Worm (Caenorhabditis elegans) whole organism, young adult: ENCODE measurements around the gene zipt-7.1.

Experiments
- B0035.1 ChIP-seq: sonication (generic microtip); optimal IDR thresholded peaks from 2 replicates; lab custom pipeline; 2016; ENCODE audit warnings: missing genetic modification characterization, mild to moderate bottlenecking, missing compliant biosample characterization, missing genotype, missing genetic modification reagents
- D2030.7 ChIP-seq: fragments of 200-800 bp; sonication (Bioruptor generic); IDR thresholded peaks from 2 replicates; pipeline ENCODE4 v1.3.6; 2022; ENCODE audit warnings: missing genetic modification reagents, missing genetic modification characterization, missing compliant biosample characterization
- F23B12.7 ChIP-seq: sonication (generic microtip); optimal IDR thresholded peaks from 2 replicates; lab custom pipeline; 2017; ENCODE audit warnings: missing genetic modification characterization, mild to moderate bottlenecking, missing compliant biosample characterization, antibody characterized with exemption, moderate library complexity; ENCODE audit not compliant: insufficient read depth
- F37B4.10 ChIP-seq: fragments of 200-800 bp; sonication (Bioruptor generic); IDR thresholded peaks from 2 replicates; pipeline ENCODE4 v1.3.6; 2022; ENCODE audit warnings: missing genetic modification characterization, missing compliant biosample characterization
- F49E8.2 ChIP-seq: sonication (generic microtip); optimal IDR thresholded peaks from 3 replicates; lab custom pipeline; 2017; ENCODE audit warnings: missing genetic modification characterization, mild to moderate bottlenecking, missing compliant biosample characterization, antibody characterized with exemption, moderate library complexity; ENCODE audit not compliant: insufficient read depth
- F52B5.7 ChIP-seq: sonication (generic microtip); optimal IDR thresholded peaks from 2 replicates; lab custom pipeline; 2016; ENCODE audit warnings: mild to moderate bottlenecking, missing genetic modification characterization, missing compliant biosample characterization
- K11D2.4 ChIP-seq: fragments of 200-800 bp; sonication (Bioruptor generic); IDR thresholded peaks from 2 replicates; pipeline ENCODE4 v1.3.6; 2022; ENCODE audit warnings: missing genetic modification reagents, missing genetic modification characterization, missing compliant biosample characterization
- K12H6.12 ChIP-seq: fragments of 200-800 bp; sonication (Bioruptor generic); optimal IDR thresholded peaks from 2 replicates; lab custom pipeline; 2018; ENCODE audit warnings: mild to moderate bottlenecking, missing genetic modification characterization, missing compliant biosample characterization
- Y53G8AR.9 ChIP-seq: fragments of 200-800 bp; sonication (Bioruptor generic); conservative IDR thresholded peaks from 2 replicates; pipeline ENCODE4 v1.3.6; 2022; ENCODE audit warnings: missing genetic modification reagents, missing genetic modification characterization, missing compliant biosample characterization
- Y79H2A.3 ChIP-seq: fragments of 200-800 bp; sonication (Bioruptor generic); conservative IDR thresholded peaks from 2 replicates; pipeline ENCODE4 v1.3.6; 2022; ENCODE audit warnings: missing genetic modification reagents, missing genetic modification characterization, missing compliant biosample characterization
- ZK185.1 ChIP-seq: sonication (generic microtip); optimal IDR thresholded peaks from 2 replicates; lab custom pipeline; 2016; ENCODE audit warnings: mild to moderate bottlenecking, missing genetic modification characterization, missing compliant biosample characterization; ENCODE audit not compliant: poor library complexity, severe bottlenecking
- aptf-2 ChIP-seq: fragments of 200-800 bp; sonication (Bioruptor generic); conservative IDR thresholded peaks from 2 replicates; pipeline ENCODE4 v1.3.6; 2022; ENCODE audit warnings: missing genetic modification reagents, missing genetic modification characterization, missing compliant biosample characterization
- aptf-3 ChIP-seq: fragments of 200-800 bp; sonication (Bioruptor generic); IDR thresholded peaks from 2 replicates; pipeline ENCODE4 v1.3.6; 2022; ENCODE audit warnings: missing genetic modification characterization, missing compliant biosample characterization
- attf-5 ChIP-seq: fragments of 200-800 bp; sonication (Bioruptor generic); optimal IDR thresholded peaks from 2 replicates; lab custom pipeline; 2018; ENCODE audit warnings: mild to moderate bottlenecking, missing genetic modification characterization, missing compliant biosample characterization
- bed-2 ChIP-seq: fragments of 200-800 bp; sonication (Bioruptor generic); IDR thresholded peaks from 2 replicates; pipeline ENCODE4 v1.3.6; 2022; ENCODE audit warnings: missing genetic modification reagents, missing genetic modification characterization, missing compliant biosample characterization
- ccch-3 ChIP-seq: fragments of 200-800 bp; sonication (Bioruptor generic); optimal IDR thresholded peaks from 2 replicates; lab custom pipeline; 2018; ENCODE audit warnings: mild to moderate bottlenecking, missing genetic modification characterization, missing compliant biosample characterization
- ceh-100 ChIP-seq: fragments of 200-800 bp; sonication (Bioruptor generic); IDR thresholded peaks from 2 replicates; pipeline ENCODE4 v1.3.6; 2022; ENCODE audit warnings: missing genetic modification reagents, missing genetic modification characterization, missing compliant biosample characterization
- ceh-40 ChIP-seq: fragments of 200-800 bp; sonication (Bioruptor generic); IDR thresholded peaks from 2 replicates; pipeline ENCODE4 v1.3.6; 2022; ENCODE audit warnings: missing genetic modification characterization, missing compliant biosample characterization
- dpl-1 ChIP-seq: fragments of 150-350 bp; optimal IDR thresholded peaks from 2 replicates; lab custom pipeline; 2014; ENCODE audit warnings: missing biosample characterization, missing genetic modification reagents, missing genetic modification characterization
- egrh-3 ChIP-seq: fragments of 200-800 bp; sonication (Bioruptor generic); IDR thresholded peaks from 2 replicates; pipeline ENCODE4 v1.3.6; 2022; ENCODE audit warnings: missing genetic modification reagents, missing genetic modification characterization, missing compliant biosample characterization
- ekl-4 ChIP-seq: fragments of 200-800 bp; sonication (Bioruptor generic); IDR thresholded peaks from 2 replicates; pipeline ENCODE4 v1.3.6; 2022; ENCODE audit warnings: missing genetic modification reagents, missing genetic modification characterization, missing compliant biosample characterization
- fkh-3 ChIP-seq: sonication (generic microtip); optimal IDR thresholded peaks from 2 replicates; lab custom pipeline; 2016; ENCODE audit warnings: mild to moderate bottlenecking, missing genetic modification characterization, missing compliant biosample characterization
- hlh-12 ChIP-seq: sonication (generic microtip); optimal IDR thresholded peaks from 2 replicates; lab custom pipeline; 2016; ENCODE audit warnings: missing genetic modification characterization, missing compliant biosample characterization
- hrde-1 ChIP-seq: sonication (generic microtip); optimal IDR thresholded peaks from 2 replicates; lab custom pipeline; 2016; ENCODE audit warnings: missing genetic modification characterization, mild to moderate bottlenecking, missing compliant biosample characterization, moderate library complexity, missing genotype, missing genetic modification reagents, borderline replicate concordance
- let-526 ChIP-seq: fragments of 200-800 bp; sonication (Bioruptor generic); IDR thresholded peaks from 2 replicates; pipeline ENCODE4 v1.3.6; 2022; ENCODE audit warnings: missing genetic modification reagents, missing genetic modification characterization, missing compliant biosample characterization
- mes-4 ChIP-seq: sonication (generic microtip); optimal IDR thresholded peaks from 2 replicates; lab custom pipeline; 2016; ENCODE audit warnings: missing genotype, missing genetic modification characterization, missing compliant biosample characterization
- nhr-90 ChIP-seq: sonication (generic microtip); optimal IDR thresholded peaks from 2 replicates; lab custom pipeline; 2016; ENCODE audit warnings: missing genotype, mild to moderate bottlenecking, missing genetic modification characterization, missing compliant biosample characterization
- pbrm-1 ChIP-seq: fragments of 200-800 bp; sonication (Bioruptor generic); IDR thresholded peaks from 2 replicates; pipeline ENCODE4 v1.3.6; 2022; ENCODE audit warnings: missing genetic modification reagents, missing genetic modification characterization, missing compliant biosample characterization
- pha-4 ChIP-seq: fragments of 150-350 bp; sonication (generic microtip); optimal IDR thresholded peaks from 2 replicates; lab custom pipeline; 2014; ENCODE audit warnings: missing biosample characterization, missing genetic modification reagents, missing genetic modification characterization
- rcor-1 ChIP-seq: fragments of 200-800 bp; sonication (Bioruptor generic); IDR thresholded peaks from 2 replicates; pipeline ENCODE4 v1.3.6; 2022; ENCODE audit warnings: missing genetic modification reagents, missing genetic modification characterization, missing compliant biosample characterization
- rec-8 ChIP-seq, 2 experiments: sonication (generic microtip); optimal IDR thresholded peaks; 2 replicates each; lab custom pipeline; 2016; ENCODE audit warnings: mild to moderate bottlenecking in 2 of 2, missing genetic modification characterization in 2 of 2, missing genetic modification reagents in 2 of 2, missing genotype in 2 of 2, missing biosample characterization in 1 of 2, missing compliant biosample characterization in 1 of 2, moderate library complexity in 1 of 2
- repo-1 ChIP-seq: sonication (generic microtip); optimal IDR thresholded peaks from 2 replicates; lab custom pipeline; 2017; ENCODE audit warnings: mild to moderate bottlenecking, missing genetic modification characterization, missing compliant biosample characterization
- rpc-1 ChIP-seq, 2 experiments: fragments of 150-350 bp in 1 of 2; sonication (generic microtip) in 1 of 2; optimal IDR thresholded peaks; 2 replicates each; lab custom pipeline; 2014 to 2018; ENCODE audit warnings: missing biosample characterization in 1 of 2, missing genetic modification characterization in 1 of 2, missing genetic modification reagents in 1 of 2, missing genotype in 1 of 2
- sea-2 ChIP-seq: fragments of 200-800 bp; sonication (Bioruptor generic); IDR thresholded peaks from 2 replicates; pipeline ENCODE4 v1.3.6; 2022; ENCODE audit warnings: missing genetic modification characterization, missing compliant biosample characterization
- snpc-4 ChIP-seq, 5 experiments: fragments of 150-350 bp in 1 of 5; sonication (generic microtip) in 4 of 5; optimal IDR thresholded peaks; 2 replicates each; lab custom pipeline; 2014 to 2018; ENCODE audit warnings: missing genetic modification characterization in 5 of 5, missing biosample characterization in 3 of 5, antibody characterized with exemption in 2 of 5, mild to moderate bottlenecking in 2 of 5, missing compliant biosample characterization in 2 of 5, missing genotype in 2 of 5, moderate library complexity in 2 of 5, missing genetic modification reagents in 1 of 5
- unc-62 ChIP-seq: fragments of 150-350 bp; optimal IDR thresholded peaks from 2 replicates; lab custom pipeline; 2014; ENCODE audit warnings: missing biosample characterization, missing genetic modification reagents, missing genetic modification characterization
- zfh-2 ChIP-seq: fragments of 200-800 bp; sonication (Bioruptor generic); conservative IDR thresholded peaks from 2 replicates; pipeline ENCODE4 v1.3.6; 2022; ENCODE audit warnings: missing genetic modification reagents, missing genetic modification characterization, missing compliant biosample characterization

zipt-7.1 gene

DNA sequence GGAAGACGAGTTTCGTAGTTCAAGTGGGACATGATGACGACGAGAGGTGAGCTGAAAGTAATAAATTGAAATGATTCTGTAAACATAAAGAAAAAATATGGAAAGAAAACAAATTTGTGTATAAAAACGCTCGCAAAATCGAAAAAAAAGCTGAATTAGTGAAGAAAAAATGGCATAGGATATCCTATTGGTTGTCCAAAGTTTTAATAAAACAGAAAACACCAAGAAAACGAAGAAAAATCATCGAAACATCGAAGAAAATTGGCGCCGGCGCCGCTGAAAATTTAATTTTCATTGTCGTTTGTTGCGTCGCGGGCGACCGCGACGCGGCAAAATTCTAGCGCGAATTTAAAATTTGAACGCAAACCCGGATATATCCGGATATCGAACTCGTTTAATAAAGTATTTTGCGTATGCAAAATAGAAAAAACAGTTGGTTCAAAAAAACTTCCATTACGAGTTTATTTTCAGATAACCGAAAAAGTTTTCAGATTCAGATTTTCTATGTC lies 14.3 kb downstream of the zipt-7.1 start, which contains the start of gene gln-5 (continued):
- no peak for TF ChIP-seq pbrm-1 (GFP tag; lab: Robert Waterston, UW)
- TF ChIP-seq let-526 (GFP tag; lab: Robert Waterston, UW): no peak
- TF ChIP-seq hlh-12 (tag; lab: Kevin White, UChicago): no peak
- TF ChIP-seq snpc-4 (GFP tag; optimal IDR thresholded peaks at IDR 0.05; lab: Kevin White, UChicago): peak; percentile 35
- peak in 3 of 4 experiments; percentile 16 to 76 (median 71) for TF ChIP-seq snpc-4 (tag; optimal IDR thresholded peaks at IDR 0.05; lab: Kevin White, UChicago)
- TF ChIP-seq D2030.7 (GFP tag; lab: Robert Waterston, UW): peak; percentile 97
- no peak for TF ChIP-seq sea-2
- TF ChIP-seq egrh-3: no peak
- peak; percentile 51; the same call in 1 of the 2 replicates for TF ChIP-seq ceh-100 (GFP tag; lab: Robert Waterston, UW)
- no peak for TF ChIP-seq K11D2.4 (GFP tag; lab: Robert Waterston, UW)
- TF ChIP-seq zfh-2 (GFP tag; lab: Robert Waterston, UW): no peak
- no peak for TF ChIP-seq B0035.1
- no peak for TF ChIP-seq aptf-3 (GFP tag; lab: Robert Waterston, UW)
- no peak for TF ChIP-seq rec-8 (tag; optimal IDR thresholded peaks at IDR 0.05; lab: Kevin White, UChicago)
- TF ChIP-seq unc-62: no peak
- peak; percentile 90 for TF ChIP-seq dpl-1
- TF ChIP-seq ceh-40 (GFP tag; lab: Robert Waterston, UW): no peak
- no peak for TF ChIP-seq fkh-3 (tag; lab: Kevin White, UChicago)
- no peak for TF ChIP-seq ZK185.1 (tag; lab: Kevin White, UChicago)
- no peak for TF ChIP-seq ekl-4 (GFP tag; lab: Robert Waterston, UW)
- TF ChIP-seq bed-2 (GFP tag; lab: Robert Waterston, UW): no peak
- no peak for TF ChIP-seq F37B4.10 (GFP tag; lab: Robert Waterston, UW)
- TF ChIP-seq hrde-1 (tag; lab: Kevin White, UChicago): no peak
- TF ChIP-seq K12H6.12 (tag; lab: Kevin White, UChicago): no peak
- TF ChIP-seq repo-1: no peak
- TF ChIP-seq F52B5.7 (tag; lab: Kevin White, UChicago): no peak
- TF ChIP-seq rcor-1 (GFP tag; lab: Robert Waterston, UW): peak; percentile 77
- no peak for TF ChIP-seq attf-5 (GFP tag; lab: Kevin White, UChicago)
- TF ChIP-seq nhr-90 (tag; lab: Kevin White, UChicago): no peak
- TF ChIP-seq pha-4 (tag; lab: Kevin White, UChicago): no peak

DNA sequence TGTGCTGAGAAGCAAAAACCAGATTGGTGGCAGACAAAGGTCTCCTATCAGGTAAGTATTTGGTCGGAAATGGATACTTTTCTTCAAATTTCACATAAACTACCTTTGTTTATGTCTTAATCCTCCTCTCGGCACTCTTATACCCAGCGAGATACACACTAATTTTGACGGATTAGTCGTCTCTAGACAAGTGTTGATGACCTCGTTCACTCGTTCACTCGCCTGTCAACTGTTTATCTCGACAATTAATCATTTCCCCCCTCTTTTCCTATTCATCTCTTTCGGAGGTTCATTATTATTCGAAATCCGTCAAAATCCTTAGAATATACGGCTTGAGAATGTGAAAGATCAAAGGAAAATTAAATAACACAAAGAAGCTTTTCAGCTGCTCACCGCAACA lies 18.2 kb downstream of the zipt-7.1 start:
- no peak for TF ChIP-seq ccch-3 (GFP tag; lab: Kevin White, UChicago)
- TF ChIP-seq Y79H2A.3: no peak
- TF ChIP-seq aptf-2 (GFP tag; lab: Robert Waterston, UW): no peak
- no peak for TF ChIP-seq Y53G8AR.9 (GFP tag; lab: Robert Waterston, UW)
- TF ChIP-seq F49E8.2 (tag; lab: Kevin White, UChicago): no peak
- no peak for TF ChIP-seq F23B12.7 (tag; lab: Kevin White, UChicago)
- no peak for TF ChIP-seq ceh-100 (GFP tag; lab: Robert Waterston, UW)
- no peak for TF ChIP-seq mes-4 (tag; lab: Kevin White, UChicago)
- no peak for TF ChIP-seq rpc-1 (optimal IDR thresholded peaks at IDR 0.05; lab: Kevin White, UChicago)
- TF ChIP-seq rpc-1 (tag; optimal IDR thresholded peaks at IDR 0.05; lab: Kevin White, UChicago): no peak
- no peak for TF ChIP-seq pha-4 (tag; lab: Kevin White, UChicago)
